Worm (Caenorhabditis elegans): ENCODE data around the gene rpl-26.

ce11 chrII:8585921-8586320, 16.7 kb upstream of the rpl-26 start:
- TF ChIP-seq ceh-79 (tag; optimal IDR thresholded peaks at IDR 0.05) (no peak), F33H1.4 (GFP tag; IDR thresholded peaks at IDR 0.05) (no peak), K11D2.4 (GFP tag; IDR thresholded peaks at IDR 0.05) (no peak), zfh-2 (GFP tag; conservative IDR thresholded peaks at IDR 0.05) (no peak), snpc-4 (GFP tag; optimal IDR thresholded peaks at IDR 0.05) (no peak), snpc-4 (tag; optimal IDR thresholded peaks at IDR 0.05) (no peak), atf-7 (tag; optimal IDR thresholded peaks at IDR 0.05) (no peak), unc-130 (GFP tag; optimal IDR thresholded peaks at IDR 0.05) (no peak), F49E8.2 (tag; optimal IDR thresholded peaks at IDR 0.05; ENCODE audit: insufficient read depth) (no peak), ZK185.1 (tag; optimal IDR thresholded peaks at IDR 0.05; ENCODE audit: poor library complexity, severe bottlenecking) (no peak)

Data from whole organism, young adult.